Worm (Caenorhabditis elegans) whole organism, early embryonic: ENCODE measurements around the gene F44E5.1.

Source experiments
- B0310.2 ChIP-seq: sonication (generic microtip); optimal IDR thresholded peaks from 2 replicates; lab custom pipeline; 2016; ENCODE audit warnings: mild to moderate bottlenecking, missing genetic modification characterization, missing compliant biosample characterization
- ama-1 ChIP-seq: fragments of 150-350 bp; optimal IDR thresholded peaks from 2 replicates; lab custom pipeline; 2014
- pes-1 ChIP-seq: fragments of 200-800 bp; sonication (Bioruptor generic); IDR thresholded peaks from 2 replicates; pipeline ENCODE4 v1.3.6; 2022; ENCODE audit warnings: missing genetic modification reagents, missing genetic modification characterization, missing compliant biosample characterization

DNA sequence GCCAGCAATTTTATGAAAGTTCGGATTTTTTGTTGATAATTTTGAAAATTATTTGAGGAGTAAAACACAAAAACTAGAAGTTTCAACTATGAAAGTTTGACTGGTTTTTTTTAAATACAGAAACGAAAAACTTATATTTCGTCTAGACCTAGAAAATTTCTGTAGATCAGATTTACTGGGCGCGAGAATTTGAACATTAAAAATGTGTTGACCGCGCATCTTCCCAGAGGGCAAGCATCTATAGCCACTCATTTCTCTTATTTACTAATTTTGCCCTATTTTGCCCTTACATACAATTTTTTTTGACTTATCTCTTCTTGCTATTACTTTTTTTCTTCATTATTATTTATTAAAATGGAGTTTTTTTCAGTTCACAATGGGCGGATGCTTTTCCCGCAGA is 34.6 kb upstream of the F44E5.1 start, which contains the start of gene F43G6.10:
- TF ChIP-seq B0310.2 (tag; lab: Kevin White, UChicago) (no peak), ama-1 (lab: Kevin White, UChicago) (no peak), pes-1 (no peak)
